Worm (Caenorhabditis elegans): ENCODE measurements around the gene coq-2.

Gene coq-2

DNA sequence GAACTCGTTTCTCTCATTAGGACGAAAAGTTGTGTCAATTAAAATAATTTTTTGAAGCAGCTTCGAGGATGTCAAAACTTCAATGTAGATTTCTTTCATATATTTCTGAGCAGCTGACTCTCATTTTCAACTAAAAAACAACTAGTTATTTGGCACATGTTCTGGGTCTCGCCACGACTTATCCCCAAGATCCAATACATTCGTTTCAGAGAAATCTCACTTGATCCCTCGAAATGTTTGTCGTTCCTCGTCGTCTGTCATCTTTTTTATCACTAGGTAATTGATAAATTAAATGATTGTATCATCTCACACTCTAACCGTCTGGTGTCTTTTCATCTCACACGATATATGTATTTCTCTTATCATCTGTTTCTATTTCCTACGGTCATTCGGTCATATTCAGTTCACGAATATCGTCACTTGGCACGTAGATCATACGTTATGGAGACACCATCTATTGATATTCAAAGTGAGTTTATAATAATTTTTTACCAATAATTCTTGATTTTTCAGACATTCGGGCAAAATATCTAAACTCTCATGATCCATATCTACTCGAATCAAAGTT, 26.3 kb downstream of the coq-2 start, which contains the start of the genes rpn-6.1 and F57B9.1:
Gene rpn-6.1, minus strand, starts transcription at position 65 of the 568 bp plus-strand sequence.
Gene F57B9.1, plus strand, starts transcription at position 154 of the 568 bp plus-strand sequence.
- TF ChIP-seq egl-27 (tag; optimal IDR thresholded peaks at IDR 0.05) (no peak), mef-2 (tag; optimal IDR thresholded peaks at IDR 0.05) (no peak), ces-1 (GFP tag; optimal IDR thresholded peaks at IDR 0.05) (no peak), lin-13 (GFP tag; optimal IDR thresholded peaks at IDR 0.05) (no peak), dsc-1 (tag; optimal IDR thresholded peaks at IDR 0.05) (no peak), unc-62 (GFP tag; optimal IDR thresholded peaks at IDR 0.05) (no peak), sup-37 (GFP tag; optimal IDR thresholded peaks at IDR 0.05) (no peak), efl-1 (optimal IDR thresholded peaks at IDR 0.05) (peak in 1 of 2 experiments; percentile 4), efl-1 (GFP tag; optimal IDR thresholded peaks at IDR 0.05 in 1 of 2) (peak in 1 of 2 experiments; percentile 68), sptf-1 (tag; optimal IDR thresholded peaks at IDR 0.05) (no peak), fkh-10 (GFP tag; optimal IDR thresholded peaks at IDR 0.05) (no peak), zag-1 (tag; optimal IDR thresholded peaks at IDR 0.05) (no peak), pag-3 (tag; optimal IDR thresholded peaks at IDR 0.05; ENCODE audit: borderline replicate concordance, insufficient read depth) (peak; percentile 63), nhr-12 (tag; optimal IDR thresholded peaks at IDR 0.05) (no peak), swsn-7 (tag; optimal IDR thresholded peaks at IDR 0.05) (no peak), skn-1 (tag; optimal IDR thresholded peaks at IDR 0.05) (no peak), jun-1 (tag; optimal IDR thresholded peaks at IDR 0.05) (no peak), ceh-82 (tag; optimal IDR thresholded peaks at IDR 0.05) (no peak), lin-15B (tag; optimal IDR thresholded peaks at IDR 0.05) (no peak), nhr-237 (tag; optimal IDR thresholded peaks at IDR 0.05) (no peak), nhr-90 (tag; optimal IDR thresholded peaks at IDR 0.05; ENCODE audit: poor library complexity) (peak; percentile 6), mdl-1 (tag; optimal IDR thresholded peaks at IDR 0.05) (no peak), aha-1 (tag; optimal IDR thresholded peaks at IDR 0.05) (no peak), elt-3 (tag; optimal IDR thresholded peaks at IDR 0.05) (peak in 2 of 6 experiments; percentile 66 to 73), ztf-4 (tag; optimal IDR thresholded peaks at IDR 0.05) (no peak), nhr-84 (tag; optimal IDR thresholded peaks at IDR 0.05) (no peak), fkh-4 (tag; optimal IDR thresholded peaks at IDR 0.05; ENCODE audit: borderline replicate concordance) (no peak), nhr-76 (tag; optimal IDR thresholded peaks at IDR 0.05) (no peak), snpc-4 (tag; optimal IDR thresholded peaks at IDR 0.05) (no peak), Y116A8C.19 (tag; optimal IDR thresholded peaks at IDR 0.05; ENCODE audit: borderline replicate concordance) (no peak), ets-5 (GFP tag; IDR thresholded peaks at IDR 0.05) (no peak), ceh-90 (tag; optimal IDR thresholded peaks at IDR 0.05) (no peak), sox-4 (tag; optimal IDR thresholded peaks at IDR 0.05) (no peak), nhr-77 (tag; optimal IDR thresholded peaks at IDR 0.05) (no peak), unc-30 (tag; optimal IDR thresholded peaks at IDR 0.05) (no peak), mab-9 (GFP tag; IDR thresholded peaks at IDR 0.05) (no peak), irx-1 (tag; optimal IDR thresholded peaks at IDR 0.05) (no peak), lir-3 (tag; optimal IDR thresholded peaks at IDR 0.05; ENCODE audit: poor library complexity) (no peak), hlh-4 (tag; optimal IDR thresholded peaks at IDR 0.05) (no peak), lsy-2 (tag; optimal IDR thresholded peaks at IDR 0.05) (peak in 1 of 2 experiments; percentile 64), snu-23 (GFP tag; optimal IDR thresholded peaks at IDR 0.05) (peak; percentile 36), hpl-2 (GFP tag; optimal IDR thresholded peaks at IDR 0.05) (no peak), ceh-88 (GFP tag; IDR thresholded peaks at IDR 0.05) (no peak), lin-14 (GFP tag; optimal IDR thresholded peaks at IDR 0.05) (peak; percentile 40), tlp-1 (tag; optimal IDR thresholded peaks at IDR 0.05) (no peak), pqm-1 (tag; optimal IDR thresholded peaks at IDR 0.05) (no peak), tbx-2 (tag; optimal IDR thresholded peaks at IDR 0.05) (no peak), ztf-11 (tag; optimal IDR thresholded peaks at IDR 0.05) (no peak), lin-35 (GFP tag; optimal IDR thresholded peaks at IDR 0.05) (peak in 1 of 2 experiments; percentile 53), egl-13 (tag; optimal IDR thresholded peaks at IDR 0.05) (no peak), nhr-47 (tag; optimal IDR thresholded peaks at IDR 0.05) (no peak), nhr-28 (tag; optimal IDR thresholded peaks at IDR 0.05) (no peak), efl-3 (GFP tag; optimal IDR thresholded peaks at IDR 0.05) (no peak)

Measured in whole organism, L1 larva.